Fruit fly (Drosophila melanogaster) whole organism, wandering third instar larva: ENCODE results near the gene Atg8a.

ENCODE experiments used
- Abd-B ChIP-seq: fragments of >200 bp; optimal IDR thresholded peaks from 2 replicates; lab custom pipeline; 2017; ENCODE audit warnings: missing biosample characterization, missing genetic modification characterization
- CG32264 ChIP-seq: fragments of 200-800 bp; sonication (Bioruptor generic); optimal IDR thresholded peaks from 2 replicates; lab custom pipeline; 2016; ENCODE audit warnings: missing biosample characterization, missing genetic modification characterization
- CG9705 ChIP-seq: fragments of 200-800 bp; sonication (Bioruptor generic); optimal IDR thresholded peaks from 2 replicates; lab custom pipeline; 2018; ENCODE audit warnings: missing biosample characterization, mild to moderate bottlenecking, missing genetic modification characterization
- CrebA ChIP-seq: fragments of 200-800 bp; sonication (Bioruptor generic); optimal IDR thresholded peaks from 2 replicates; lab custom pipeline; 2016; ENCODE audit warnings: missing biosample characterization, mild to moderate bottlenecking, missing genetic modification characterization, borderline replicate concordance
- Dfd ChIP-seq: fragments of >200 bp; optimal IDR thresholded peaks from 2 replicates; lab custom pipeline; 2017; ENCODE audit warnings: missing biosample characterization, missing genetic modification characterization
- Dif ChIP-seq: fragments of 200-275, 200-300 bp; sonication (Bioruptor generic); optimal IDR thresholded peaks from 2 replicates; lab custom pipeline; 2018; ENCODE audit warnings: missing biosample characterization, missing genetic modification characterization; ENCODE audit not compliant: partially characterized antibody
- GATAd ChIP-seq: sonication (Bioruptor generic); optimal IDR thresholded peaks from 2 replicates; lab custom pipeline; 2016; ENCODE audit warnings: missing biosample characterization, missing genetic modification characterization
- HLH106 ChIP-seq: fragments of 200-800 bp; optimal IDR thresholded peaks from 3 replicates; lab custom pipeline; 2019; ENCODE audit warnings: missing biosample characterization, mild to moderate bottlenecking, missing genetic modification characterization, moderate library complexity
- Hnf4 ChIP-seq: fragments of 200-800 bp; sonication (Bioruptor generic); optimal IDR thresholded peaks from 2 replicates; lab custom pipeline; 2016; ENCODE audit warnings: missing biosample characterization, mild to moderate bottlenecking, missing genetic modification characterization
- Hr78 ChIP-seq: fragments of >200 bp; optimal IDR thresholded peaks from 2 replicates; lab custom pipeline; 2017; ENCODE audit warnings: missing biosample characterization, missing genetic modification characterization
- Hr83 ChIP-seq: fragments of 200-300 bp; sonication (Bioruptor generic); optimal IDR thresholded peaks from 2 replicates; lab custom pipeline; 2016; ENCODE audit warnings: missing biosample characterization, mild to moderate bottlenecking, missing genetic modification characterization, moderate library complexity; ENCODE audit not compliant: poor library complexity, severe bottlenecking
- Jra ChIP-seq: sonication (Bioruptor generic); optimal IDR thresholded peaks from 2 replicates; lab custom pipeline; 2016; ENCODE audit warnings: missing biosample characterization, missing genetic modification characterization
- Mio ChIP-seq: sonication (Bioruptor generic); optimal IDR thresholded peaks from 2 replicates; lab custom pipeline; 2016; ENCODE audit warnings: missing biosample characterization, missing genetic modification characterization
- Myc ChIP-seq: fragments of >200 bp; optimal IDR thresholded peaks from 2 replicates; lab custom pipeline; 2017
- N ChIP-seq: fragments of >200 bp; optimal IDR thresholded peaks from 2 replicates; lab custom pipeline; 2018; ENCODE audit warnings: missing biosample characterization, missing external identifiers, missing genetic modification characterization
- OdsH ChIP-seq: fragments of 200-800 bp; sonication (Bioruptor generic); optimal IDR thresholded peaks from 2 replicates; lab custom pipeline; 2016; ENCODE audit warnings: missing biosample characterization, mild to moderate bottlenecking, missing genetic modification characterization
- Rel ChIP-seq, 2 experiments: fragments of 200-800 bp; sonication (Bioruptor generic) in 1 of 2; optimal IDR thresholded peaks; 2 replicates in 1 of 2; 3 replicates in 1 of 2; lab custom pipeline; 2016 to 2019; ENCODE audit warnings: mild to moderate bottlenecking in 2 of 2, missing biosample characterization in 2 of 2, missing genetic modification characterization in 2 of 2, moderate library complexity in 1 of 2
- Sp1 ChIP-seq: fragments of 200-800 bp; sonication (Bioruptor generic); optimal IDR thresholded peaks from 3 replicates; lab custom pipeline; 2019; ENCODE audit warnings: missing biosample characterization, mild to moderate bottlenecking, missing genetic modification characterization, moderate library complexity
- Vsx2 ChIP-seq: fragments of 200-300, 225-300 bp; sonication (Bioruptor generic); optimal IDR thresholded peaks from 2 replicates; lab custom pipeline; 2018; ENCODE audit warnings: missing biosample characterization, missing genetic modification characterization; ENCODE audit not compliant: partially characterized antibody
- br ChIP-seq: fragments of 200-800 bp; sonication (Bioruptor generic); optimal IDR thresholded peaks from 2 replicates; lab custom pipeline; 2016; ENCODE audit warnings: missing biosample characterization, missing genetic modification characterization
- brk ChIP-seq: fragments of 200-800 bp; sonication (Bioruptor generic); optimal IDR thresholded peaks from 2 replicates; lab custom pipeline; 2016; ENCODE audit warnings: missing biosample characterization, mild to moderate bottlenecking, missing genetic modification characterization
- dl ChIP-seq, 2 experiments: fragments of 175-275, 200-275 bp in 1 of 2; fragments of 200-275 bp in 1 of 2; sonication (Bioruptor generic); optimal IDR thresholded peaks; lab custom pipeline; 2018; ENCODE audit warnings: mild to moderate bottlenecking in 2 of 2, missing biosample characterization in 2 of 2, missing genetic modification characterization in 2 of 2, moderate library complexity in 2 of 2; ENCODE audit not compliant: partially characterized antibody in 2 of 2, insufficient read depth in 1 of 2
- dmrt93B ChIP-seq: fragments of 200-800 bp; sonication (Bioruptor generic); optimal IDR thresholded peaks from 2 replicates; lab custom pipeline; 2018; ENCODE audit warnings: missing biosample characterization, mild to moderate bottlenecking, missing genetic modification characterization
- dsf ChIP-seq: sonication (Bioruptor generic); optimal IDR thresholded peaks from 2 replicates; lab custom pipeline; 2016; ENCODE audit warnings: missing biosample characterization, missing genetic modification characterization, borderline replicate concordance
- ey ChIP-seq: fragments of 200-800 bp; sonication (Bioruptor generic); optimal IDR thresholded peaks from 2 replicates; lab custom pipeline; 2016; ENCODE audit warnings: missing biosample characterization, missing genetic modification characterization
- foxo ChIP-seq, 2 experiments: fragments of 200-800 bp; sonication (Bioruptor generic); optimal IDR thresholded peaks; 2 replicates in 1 of 2; 3 replicates in 1 of 2; lab custom pipeline; 2016 to 2017; ENCODE audit warnings: missing biosample characterization in 2 of 2, missing genetic modification characterization in 2 of 2
- fru ChIP-seq: fragments of 200-800 bp; sonication (Bioruptor generic); optimal IDR thresholded peaks from 3 replicates; lab custom pipeline; 2016; ENCODE audit warnings: missing biosample characterization, mild to moderate bottlenecking, missing genetic modification characterization
- h ChIP-seq: fragments of 200-800 bp; sonication (Bioruptor generic); optimal IDR thresholded peaks from 3 replicates; lab custom pipeline; 2016; ENCODE audit warnings: missing biosample characterization, mild to moderate bottlenecking, missing genetic modification characterization
- jim ChIP-seq: fragments of 175-275, 200-325 bp; sonication (Bioruptor generic); optimal IDR thresholded peaks from 2 replicates; lab custom pipeline; 2016; ENCODE audit warnings: missing biosample characterization, mild to moderate bottlenecking, missing genetic modification characterization
- lola ChIP-seq: fragments of >200 bp; optimal IDR thresholded peaks from 2 replicates; lab custom pipeline; 2017; ENCODE audit warnings: missing biosample characterization, missing genetic modification characterization
- pan ChIP-seq: fragments of >200 bp; optimal IDR thresholded peaks from 2 replicates; lab custom pipeline; 2017
- psq ChIP-seq: fragments of 200-800 bp; sonication (Bioruptor generic); optimal IDR thresholded peaks from 3 replicates; lab custom pipeline; 2017; ENCODE audit warnings: missing biosample characterization, mild to moderate bottlenecking, missing genetic modification characterization, moderate library complexity
- rgr ChIP-seq: fragments of 200-800 bp; sonication (Bioruptor generic); optimal IDR thresholded peaks from 3 replicates; lab custom pipeline; 2016; ENCODE audit warnings: missing biosample characterization, mild to moderate bottlenecking, missing genetic modification characterization
- sage ChIP-seq: fragments of 200-800 bp; sonication (Bioruptor generic); optimal IDR thresholded peaks from 2 replicates; lab custom pipeline; 2016; ENCODE audit warnings: missing biosample characterization, mild to moderate bottlenecking, missing genetic modification characterization
- sv ChIP-seq: fragments of 200-800 bp; sonication (Bioruptor generic); optimal IDR thresholded peaks from 3 replicates; lab custom pipeline; 2016; ENCODE audit warnings: missing biosample characterization, missing genetic modification characterization
- tai ChIP-seq: sonication (Bioruptor generic); optimal IDR thresholded peaks from 2 replicates; lab custom pipeline; 2016; ENCODE audit warnings: missing biosample characterization, missing genetic modification characterization
- usp ChIP-seq: fragments of >200 bp; optimal IDR thresholded peaks from 2 replicates; lab custom pipeline; 2017; ENCODE audit warnings: missing biosample characterization, missing genetic modification characterization
- woc ChIP-seq: sonication (Bioruptor generic); optimal IDR thresholded peaks from 2 replicates; lab custom pipeline; 2016; ENCODE audit warnings: missing biosample characterization, mild to moderate bottlenecking, missing genetic modification characterization

The Atg8a gene

dm6 chrX:10739614-10740436, 28.3 kb downstream of the Atg8a start:
- TF ChIP-seq N (GFP tag; lab: Kevin White, UChicago) (no peak), usp (GFP tag; lab: Kevin White, UChicago) (no peak), pan (no peak), tai (no peak), foxo (GFP tag; optimal IDR thresholded peaks at IDR 0.05; lab: Kevin White, UChicago) (no peak), lola (GFP tag; lab: Kevin White, UChicago) (no peak)

dm6 chrX:10738835-10739371, 29.2 kb downstream of the Atg8a start:
- TF ChIP-seq lola (GFP tag; lab: Kevin White, UChicago), result no peak
- no peak for TF ChIP-seq Hr78
- TF ChIP-seq psq, result peak; percentile 70
- no peak for TF ChIP-seq Myc (lab: Kevin White, UChicago)
- no peak for TF ChIP-seq dmrt93B (GFP tag; lab: Kevin White, UChicago)
- TF ChIP-seq CG9705 (GFP tag; lab: Kevin White, UChicago), result no peak
- TF ChIP-seq Dif (GFP tag; lab: Kevin White, UChicago), result peak; percentile 51
- no peak for TF ChIP-seq tai
- no peak for TF ChIP-seq foxo (GFP tag; optimal IDR thresholded peaks at IDR 0.05; lab: Kevin White, UChicago)
- TF ChIP-seq fru (GFP tag; lab: Kevin White, UChicago), result peak; percentile 48
- TF ChIP-seq dsf, result no peak
- TF ChIP-seq br, result no peak
- TF ChIP-seq usp (GFP tag; lab: Kevin White, UChicago), result no peak
- TF ChIP-seq Dfd, result no peak
- no peak for TF ChIP-seq Mio
- no peak for TF ChIP-seq OdsH (GFP tag; lab: Kevin White, UChicago)
- TF ChIP-seq brk (GFP tag; lab: Kevin White, UChicago), result no peak
- TF ChIP-seq Hr83 (GFP tag; lab: Kevin White, UChicago), result no peak
- no peak for TF ChIP-seq ey (GFP tag; lab: Kevin White, UChicago)
- TF ChIP-seq CG32264 (GFP tag; lab: Kevin White, UChicago), result no peak
- no peak for TF ChIP-seq Hnf4 (GFP tag; lab: Kevin White, UChicago)
- TF ChIP-seq Abd-B, result no peak
- no peak for TF ChIP-seq Jra
- TF ChIP-seq h (GFP tag; lab: Kevin White, UChicago), result peak; percentile 14
- TF ChIP-seq GATAd (GFP tag; lab: Kevin White, UChicago), result no peak
- TF ChIP-seq CrebA (GFP tag; lab: Kevin White, UChicago), result peak; percentile 56
- TF ChIP-seq sv (GFP tag; lab: Kevin White, UChicago), result no peak
- TF ChIP-seq rgr (GFP tag; lab: Kevin White, UChicago), result no peak
- TF ChIP-seq Vsx2 (GFP tag; lab: Kevin White, UChicago), result peak; percentile 64
- TF ChIP-seq Sp1, result no peak
- peak; percentile 45 for TF ChIP-seq sage (GFP tag; lab: Kevin White, UChicago)
- TF ChIP-seq HLH106 (tag; lab: Kevin White, UChicago), result no peak
- TF ChIP-seq pan, result no peak
- no peak for TF ChIP-seq Rel (GFP tag; optimal IDR thresholded peaks at IDR 0.05; lab: Kevin White, UChicago)
- no peak for TF ChIP-seq Rel (tag; optimal IDR thresholded peaks at IDR 0.05; lab: Kevin White, UChicago)
- no peak for TF ChIP-seq N (GFP tag; lab: Kevin White, UChicago)
- no peak for TF ChIP-seq jim (GFP tag; lab: Kevin White, UChicago)
- TF ChIP-seq dl (GFP tag; optimal IDR thresholded peaks at IDR 0.05; lab: Kevin White, UChicago; ENCODE audit: insufficient read depth in 1 of 2, partially characterized antibody in 2 of 2), result peak; percentile 20 to 82
- no peak for TF ChIP-seq woc (GFP tag; lab: Kevin White, UChicago)
